Fruit fly (Drosophila melanogaster) Kc167 (cell line): ENCODE measurements around the gene CG10466.

Experiments used
- Myc ChIP-seq: fragments of >200 bp; optimal IDR thresholded peaks from 2 replicates; lab custom pipeline; 2017; ENCODE audit warnings: missing external identifiers
- Sin3A ChIP-seq: fragments of >200 bp; optimal IDR thresholded peaks from 2 replicates; lab custom pipeline; 2018; ENCODE audit warnings: missing external identifiers
- h ChIP-seq: fragments of >200 bp; optimal IDR thresholded peaks from 3 replicates; lab custom pipeline; 2018; ENCODE audit warnings: missing external identifiers
- insv ChIP-seq: fragments of >200 bp; optimal IDR thresholded peaks from 3 replicates; lab custom pipeline; 2018; ENCODE audit warnings: missing external identifiers
- psq ChIP-seq: fragments of >200 bp; optimal IDR thresholded peaks from 2 replicates; lab custom pipeline; 2017; ENCODE audit warnings: missing external identifiers

DNA sequence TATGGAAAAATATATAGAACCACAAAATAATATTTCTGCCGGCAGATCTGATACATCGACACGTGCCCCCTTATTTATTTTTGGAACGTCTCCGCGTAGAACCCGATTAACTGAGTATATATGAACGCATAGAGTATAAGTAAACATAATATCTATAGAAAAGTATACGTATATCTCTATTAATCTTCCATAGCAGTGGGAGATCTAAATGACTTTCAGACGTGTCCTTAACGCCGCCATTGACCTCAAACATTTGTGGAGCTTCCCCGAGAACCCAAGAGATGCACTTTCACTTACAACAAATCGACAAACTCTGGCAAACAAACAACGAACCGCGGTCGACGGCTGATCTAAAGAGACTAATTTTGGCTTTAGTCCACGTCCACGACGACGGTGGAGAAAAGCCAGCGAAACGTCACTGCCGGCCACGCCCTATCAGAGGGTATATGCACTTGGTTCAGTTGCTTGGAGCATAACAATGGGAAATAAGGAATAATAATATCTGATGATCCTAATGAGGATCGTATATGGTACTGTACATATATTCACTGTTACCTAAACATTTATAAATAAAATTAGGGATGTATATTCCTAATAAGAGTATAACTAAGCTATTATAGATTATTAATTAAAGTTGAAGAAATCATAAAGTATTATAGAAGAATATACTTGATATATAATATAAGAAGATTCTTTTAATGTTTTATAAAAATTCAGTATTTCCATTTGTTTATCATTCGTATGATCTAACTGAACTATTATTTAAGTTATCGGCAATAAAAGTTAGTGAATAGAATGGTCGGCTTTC, 27.9 kb upstream of the CG10466 start, which contains the start of gene fbp:
- no peak for TF ChIP-seq insv
- no peak for TF ChIP-seq Myc (lab: Kevin White, UChicago)
- TF ChIP-seq Sin3A (lab: Kevin White, UChicago): no peak
- no peak for TF ChIP-seq psq (lab: Kevin White, UChicago)
- TF ChIP-seq h: no peak
